Worm (Caenorhabditis elegans): ENCODE data around the gene set-24.

DNA sequence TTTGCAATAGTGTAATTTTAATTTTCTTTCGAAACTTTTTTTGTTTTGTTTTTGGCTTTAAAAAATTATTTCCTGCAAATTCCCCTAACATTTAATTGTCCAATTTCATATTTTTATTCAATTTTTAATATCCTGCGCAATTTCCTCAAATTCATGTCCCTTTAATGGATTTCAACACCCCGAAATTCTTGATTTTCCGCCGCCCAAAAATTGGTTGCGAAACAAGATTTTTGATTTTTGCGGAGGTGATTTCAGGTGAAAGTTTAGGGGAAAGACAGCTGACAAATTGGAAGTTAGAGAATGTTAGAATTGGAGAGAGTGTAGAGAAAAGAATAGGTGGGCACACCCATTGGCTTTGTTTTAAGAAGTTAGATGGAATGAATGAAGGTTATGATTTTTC is 35.7 kb downstream of the set-24 start:
- TF ChIP-seq ceh-2 (tag; optimal IDR thresholded peaks at IDR 0.05) (no peak), fax-1 (tag; optimal IDR thresholded peaks at IDR 0.05) (no peak), ceh-9 (tag; optimal IDR thresholded peaks at IDR 0.05) (no peak)
